Worm (Caenorhabditis elegans) whole organism, L3 larva: ENCODE data around the gene eral-1.

Experiments
- ZK546.5 ChIP-seq: sonication (generic microtip); optimal IDR thresholded peaks from 2 replicates; lab custom pipeline; 2017; ENCODE audit warnings: missing biosample characterization, missing genetic modification characterization
- aly-2 ChIP-seq: fragments of 150-350 bp; optimal IDR thresholded peaks from 2 replicates; lab custom pipeline; 2014; ENCODE audit warnings: missing biosample characterization, missing genetic modification characterization
- ama-1 ChIP-seq: fragments of 150-350 bp; optimal IDR thresholded peaks from 2 replicates; lab custom pipeline; 2018
- ceh-16 ChIP-seq: sonication (generic microtip); optimal IDR thresholded peaks from 2 replicates; lab custom pipeline; 2017; ENCODE audit warnings: missing biosample characterization, missing genetic modification characterization
- ceh-28 ChIP-seq: fragments of 150-350 bp; optimal IDR thresholded peaks from 2 replicates; lab custom pipeline; 2014; ENCODE audit warnings: missing biosample characterization, missing genetic modification reagents, missing genetic modification characterization
- ceh-9 ChIP-seq: sonication (generic microtip); optimal IDR thresholded peaks from 2 replicates; lab custom pipeline; 2018; ENCODE audit warnings: missing biosample characterization, missing genetic modification characterization
- daf-12 ChIP-seq: fragments of 150-350 bp; optimal IDR thresholded peaks from 2 replicates; lab custom pipeline; 2014; ENCODE audit warnings: missing biosample characterization, missing genetic modification reagents, missing genetic modification characterization
- egl-5 ChIP-seq: fragments of 150-350 bp; optimal IDR thresholded peaks from 2 replicates; lab custom pipeline; 2017; ENCODE audit warnings: missing biosample characterization, missing genetic modification reagents, missing genetic modification characterization, inconsistent platforms
- elt-1 ChIP-seq: fragments of 150-350 bp; optimal IDR thresholded peaks from 2 replicates; lab custom pipeline; 2014; ENCODE audit warnings: missing biosample characterization, missing genetic modification characterization
- elt-2 ChIP-seq: sonication (generic microtip); optimal IDR thresholded peaks from 2 replicates; lab custom pipeline; 2016; ENCODE audit warnings: missing genetic modification reagents, mild to moderate bottlenecking, missing genetic modification characterization, missing compliant biosample characterization
- elt-3 ChIP-seq, 3 experiments: fragments of 150-350 bp in 1 of 3; sonication (generic microtip) in 2 of 3; optimal IDR thresholded peaks; 2 replicates in 2 of 3; 4 replicates in 1 of 3; lab custom pipeline; 2014 to 2017; ENCODE audit warnings: missing biosample characterization in 3 of 3, missing genetic modification characterization in 3 of 3
- eor-1 ChIP-seq, 2 experiments: fragments of 150-350 bp; optimal IDR thresholded peaks; 2 replicates each; lab custom pipeline; 2014 to 2018; ENCODE audit warnings: missing biosample characterization in 2 of 2, missing genetic modification characterization in 2 of 2
- fkh-10 ChIP-seq: sonication (generic microtip); optimal IDR thresholded peaks from 2 replicates; lab custom pipeline; 2017; ENCODE audit warnings: missing biosample characterization, missing genetic modification reagents, missing genetic modification characterization
- fkh-2 ChIP-seq: fragments of 150-350 bp; optimal IDR thresholded peaks from 2 replicates; lab custom pipeline; 2014; ENCODE audit warnings: missing biosample characterization, missing genetic modification reagents, missing genetic modification characterization
- fos-1 ChIP-seq: fragments of 150-350 bp; optimal IDR thresholded peaks from 2 replicates; lab custom pipeline; 2014; ENCODE audit warnings: missing biosample characterization, missing genetic modification characterization
- hmg-11 ChIP-seq: sonication (generic microtip); optimal IDR thresholded peaks from 2 replicates; lab custom pipeline; 2016; ENCODE audit warnings: missing genetic modification characterization, missing compliant biosample characterization
- jun-1 ChIP-seq: fragments of 150-350 bp; optimal IDR thresholded peaks from 2 replicates; lab custom pipeline; 2014; ENCODE audit warnings: missing biosample characterization, missing genetic modification reagents, missing genetic modification characterization
- lin-39 ChIP-seq: fragments of 150-350 bp; optimal IDR thresholded peaks from 2 replicates; lab custom pipeline; 2018; ENCODE audit warnings: missing biosample characterization, missing genetic modification reagents, missing genetic modification characterization
- lsy-12 ChIP-seq: sonication (generic microtip); optimal IDR thresholded peaks from 2 replicates; lab custom pipeline; 2016; ENCODE audit warnings: mild to moderate bottlenecking, missing genetic modification characterization, missing compliant biosample characterization
- mdl-1 ChIP-seq: fragments of 150-350 bp; optimal IDR thresholded peaks from 2 replicates; lab custom pipeline; 2014; ENCODE audit warnings: missing biosample characterization, missing genetic modification characterization
- nfya-1 ChIP-seq: sonication (generic microtip); optimal IDR thresholded peaks from 2 replicates; lab custom pipeline; 2017; ENCODE audit warnings: missing genetic modification characterization, mild to moderate bottlenecking, missing compliant biosample characterization, antibody characterized with exemption, moderate library complexity; ENCODE audit not compliant: insufficient read depth
- nhr-11 ChIP-seq: fragments of 150-350 bp; optimal IDR thresholded peaks from 2 replicates; lab custom pipeline; 2014; ENCODE audit warnings: missing biosample characterization, missing genetic modification characterization
- nhr-12 ChIP-seq: fragments of 150-350 bp; optimal IDR thresholded peaks from 2 replicates; lab custom pipeline; 2014; ENCODE audit warnings: missing biosample characterization, missing genetic modification characterization
- nhr-23 ChIP-seq: fragments of 150-350 bp; optimal IDR thresholded peaks from 2 replicates; lab custom pipeline; 2014; ENCODE audit warnings: missing biosample characterization, missing genetic modification reagents, missing genetic modification characterization
- nhr-237 ChIP-seq: fragments of 150-350 bp; optimal IDR thresholded peaks from 2 replicates; lab custom pipeline; 2014; ENCODE audit warnings: missing biosample characterization, missing genetic modification characterization
- nhr-25 ChIP-seq: sonication (generic microtip); optimal IDR thresholded peaks from 2 replicates; lab custom pipeline; 2017; ENCODE audit warnings: missing biosample characterization, missing genetic modification characterization
- nhr-28 ChIP-seq: fragments of 150-350 bp; optimal IDR thresholded peaks from 2 replicates; lab custom pipeline; 2014; ENCODE audit warnings: missing biosample characterization, missing genetic modification characterization
- nhr-43 ChIP-seq: sonication (generic microtip); optimal IDR thresholded peaks from 2 replicates; lab custom pipeline; 2016; ENCODE audit warnings: mild to moderate bottlenecking, missing genetic modification characterization, missing compliant biosample characterization; ENCODE audit not compliant: poor library complexity, severe bottlenecking
- nhr-67 ChIP-seq: fragments of 150-350 bp; optimal IDR thresholded peaks from 2 replicates; lab custom pipeline; 2014; ENCODE audit warnings: missing biosample characterization, missing genetic modification characterization
- nhr-76 ChIP-seq: fragments of 150-350 bp; sonication (generic microtip); optimal IDR thresholded peaks from 5 replicates; lab custom pipeline; 2014; ENCODE audit warnings: missing biosample characterization, missing genetic modification characterization
- nhr-77 ChIP-seq: fragments of 150-350 bp; optimal IDR thresholded peaks from 2 replicates; lab custom pipeline; 2014; ENCODE audit warnings: missing biosample characterization, missing genetic modification characterization
- pha-4 ChIP-seq: fragments of 150-350 bp; optimal IDR thresholded peaks from 2 replicates; lab custom pipeline; 2014; ENCODE audit warnings: missing biosample characterization, missing genetic modification reagents, missing genetic modification characterization
- pqm-1 ChIP-seq: fragments of 150-350 bp; optimal IDR thresholded peaks from 2 replicates; lab custom pipeline; 2017; ENCODE audit warnings: missing biosample characterization, missing genetic modification characterization, inconsistent platforms
- sea-2 ChIP-seq: fragments of 150-350 bp; sonication (generic microtip); optimal IDR thresholded peaks from 4 replicates; lab custom pipeline; 2014; ENCODE audit warnings: missing biosample characterization, missing genetic modification reagents, missing genetic modification characterization
- snpc-4 ChIP-seq: fragments of 150-350 bp; optimal IDR thresholded peaks from 2 replicates; lab custom pipeline; 2014; ENCODE audit warnings: missing biosample characterization, missing genetic modification characterization
- tbx-2 ChIP-seq: sonication (generic microtip); optimal IDR thresholded peaks from 2 replicates; lab custom pipeline; 2016; ENCODE audit warnings: mild to moderate bottlenecking, missing genetic modification characterization, missing compliant biosample characterization
- unc-39 ChIP-seq: sonication (generic microtip); optimal IDR thresholded peaks from 4 replicates; lab custom pipeline; 2017; ENCODE audit warnings: missing biosample characterization, missing genetic modification characterization
- unc-62 ChIP-seq: fragments of 150-350 bp; sonication (generic microtip); optimal IDR thresholded peaks from 4 replicates; lab custom pipeline; 2014; ENCODE audit warnings: missing biosample characterization, missing genetic modification reagents, missing genetic modification characterization
- zag-1 ChIP-seq: fragments of 150-350 bp; optimal IDR thresholded peaks from 2 replicates; lab custom pipeline; 2014; ENCODE audit warnings: missing biosample characterization, missing genetic modification characterization
- ztf-11 ChIP-seq: fragments of 150-350 bp; optimal IDR thresholded peaks from 2 replicates; lab custom pipeline; 2014; ENCODE audit warnings: missing biosample characterization, missing genetic modification characterization
- ztf-4 ChIP-seq: fragments of 150-350 bp; optimal IDR thresholded peaks from 2 replicates; lab custom pipeline; 2014; ENCODE audit warnings: missing biosample characterization, missing genetic modification characterization

eral-1 gene

ce11 chrII:9621913-9622348 lies 32.4 kb upstream of the eral-1 start:
- TF ChIP-seq unc-39 (no peak), nhr-23 (tag; lab: Kevin White, UChicago) (peak; percentile 8), pha-4 (tag; lab: Kevin White, UChicago) (peak; percentile 91), hmg-11 (no peak)

ce11 chrII:9621121-9621520 lies 31.6 kb upstream of the eral-1 start:
- TF ChIP-seq nhr-67 (tag; lab: Kevin White, UChicago): no peak
- peak; percentile 60 for TF ChIP-seq pha-4 (tag; lab: Kevin White, UChicago)
- TF ChIP-seq lin-39 (tag; lab: Kevin White, UChicago): peak; percentile 52
- peak; percentile 6 for TF ChIP-seq hmg-11
- TF ChIP-seq unc-62 (GFP tag; lab: Kevin White, UChicago): peak; percentile 25
- peak; percentile 32 for TF ChIP-seq nfya-1 (tag; lab: Kevin White, UChicago)
- peak; percentile 31 for TF ChIP-seq ama-1 (lab: Kevin White, UChicago)
- TF ChIP-seq elt-1 (tag; lab: Kevin White, UChicago): no peak
- TF ChIP-seq, all 47 proteins: peak for 6

- TF ChIP-seq nhr-23 (tag; lab: Kevin White, UChicago): peak; percentile 10
- peak; percentile 59 for TF ChIP-seq nhr-25 (tag; lab: Kevin White, UChicago)
- peak; percentile 46 for TF ChIP-seq nhr-43 (tag; lab: Kevin White, UChicago)
- TF ChIP-seq nhr-77 (tag; lab: Kevin White, UChicago): no peak
- peak; percentile 24 for TF ChIP-seq elt-1 (tag; lab: Kevin White, UChicago)
- no peak for TF ChIP-seq zag-1 (tag; lab: Kevin White, UChicago)
- TF ChIP-seq sea-2 (GFP tag; lab: Kevin White, UChicago): no peak
- TF ChIP-seq ceh-9 (tag; lab: Kevin White, UChicago): no peak
Measured at ce11 chrII:9620616-9621015, 31.0 kb upstream of the eral-1 start.

- peak; percentile 43 for TF ChIP-seq nfya-1 (tag; lab: Kevin White, UChicago)
- TF ChIP-seq tbx-2 (tag; lab: Kevin White, UChicago): no peak
- no peak for TF ChIP-seq lin-39 (tag; lab: Kevin White, UChicago)
- no peak for TF ChIP-seq fkh-10 (GFP tag; lab: Kevin White, UChicago)
- peak; percentile 10 for TF ChIP-seq nhr-23 (tag; lab: Kevin White, UChicago)
- TF ChIP-seq ztf-11: no peak
- TF ChIP-seq elt-2 (tag; lab: Kevin White, UChicago): peak; percentile 68
- TF ChIP-seq nhr-11 (tag; lab: Kevin White, UChicago): no peak
- no peak for TF ChIP-seq mdl-1 (tag; lab: Kevin White, UChicago)
- TF ChIP-seq elt-3 (tag; optimal IDR thresholded peaks at IDR 0.05; lab: Kevin White, UChicago): peak in 1 of 3 experiments; percentile 43
- TF ChIP-seq egl-5 (tag; lab: Kevin White, UChicago): no peak
- TF ChIP-seq ztf-4 (tag; lab: Kevin White, UChicago): no peak
- TF ChIP-seq ama-1 (lab: Kevin White, UChicago): peak; percentile 81
- TF ChIP-seq ceh-28 (tag; lab: Kevin White, UChicago): no peak
- no peak for TF ChIP-seq pha-4 (tag; lab: Kevin White, UChicago)
- no peak for TF ChIP-seq eor-1 (tag; optimal IDR thresholded peaks at IDR 0.05; lab: Kevin White, UChicago)
- no peak for TF ChIP-seq jun-1 (tag; lab: Kevin White, UChicago)
- TF ChIP-seq lsy-12 (tag; lab: Kevin White, UChicago): no peak
- TF ChIP-seq unc-39: no peak
Measured at ce11 chrII:9619995-9620535, 30.5 kb upstream of the eral-1 start.

ce11 chrII:9619402-9619862 lies 29.9 kb upstream of the eral-1 start:
- TF ChIP-seq jun-1 (tag; lab: Kevin White, UChicago): peak; percentile 57
- no peak for TF ChIP-seq ztf-4 (tag; lab: Kevin White, UChicago)
- TF ChIP-seq ama-1 (lab: Kevin White, UChicago): peak; percentile 92
- no peak for TF ChIP-seq nhr-12 (tag; lab: Kevin White, UChicago)
- no peak for TF ChIP-seq tbx-2 (tag; lab: Kevin White, UChicago)
- no peak for TF ChIP-seq nhr-76 (tag; lab: Kevin White, UChicago)
- no peak for TF ChIP-seq ZK546.5 (tag; lab: Kevin White, UChicago)
- TF ChIP-seq elt-2 (tag; lab: Kevin White, UChicago): peak; percentile 75
- TF ChIP-seq fos-1 (tag; lab: Kevin White, UChicago): no peak
- TF ChIP-seq pqm-1 (tag; lab: Kevin White, UChicago): peak; percentile 44
- no peak for TF ChIP-seq fkh-2 (tag; lab: Kevin White, UChicago)
- no peak for TF ChIP-seq aly-2
- TF ChIP-seq snpc-4 (tag; lab: Kevin White, UChicago): no peak
- TF ChIP-seq unc-39: no peak
- TF ChIP-seq mdl-1 (tag; lab: Kevin White, UChicago): peak; percentile 18
- TF ChIP-seq hmg-11: no peak
- TF ChIP-seq ceh-16: no peak
- TF ChIP-seq lsy-12 (tag; lab: Kevin White, UChicago): peak; percentile 4
- no peak for TF ChIP-seq daf-12 (tag; lab: Kevin White, UChicago)
- TF ChIP-seq sea-2 (GFP tag; lab: Kevin White, UChicago): no peak
- TF ChIP-seq nhr-11 (tag; lab: Kevin White, UChicago): no peak
- TF ChIP-seq unc-62 (GFP tag; lab: Kevin White, UChicago): no peak
- peak; percentile 76 for TF ChIP-seq nhr-25 (tag; lab: Kevin White, UChicago)
- no peak for TF ChIP-seq nhr-237 (tag; lab: Kevin White, UChicago)
- peak; percentile 70 for TF ChIP-seq nhr-23 (tag; lab: Kevin White, UChicago)
- TF ChIP-seq nhr-28 (tag; lab: Kevin White, UChicago): no peak
- peak; percentile 20 for TF ChIP-seq nhr-77 (tag; lab: Kevin White, UChicago)
- no peak for TF ChIP-seq fkh-10 (GFP tag; lab: Kevin White, UChicago)
